Fruit fly (Drosophila melanogaster) whole organism, embryonic: ENCODE results near the gene Taf2.

Experiments used
- BEAF-32 ChIP-seq: fragments of 200-800 bp; sonication (Bioruptor generic); optimal IDR thresholded peaks from 3 replicates; lab custom pipeline; 2017; ENCODE audit warnings: missing biosample characterization, missing genetic modification characterization, mild to moderate bottlenecking, moderate library complexity, missing genetic modification reagents
- Bgb ChIP-seq: fragments of 200-800 bp; sonication (Bioruptor generic); IDR thresholded peaks from 2 replicates; pipeline ENCODE4 v1.3.6; 2022; ENCODE audit warnings: missing biosample characterization, missing genetic modification characterization; ENCODE audit not compliant: partially characterized antibody
- CG10431 ChIP-seq: fragments of 200-800 bp; sonication (Bioruptor generic); optimal IDR thresholded peaks from 3 replicates; lab custom pipeline; 2018; ENCODE audit warnings: missing biosample characterization, mild to moderate bottlenecking, missing genetic modification characterization
- CG10543 ChIP-seq: fragments of 200-800 bp; sonication (Bioruptor generic); optimal IDR thresholded peaks from 3 replicates; lab custom pipeline; 2017; ENCODE audit warnings: missing biosample characterization, mild to moderate bottlenecking, missing genetic modification characterization, moderate library complexity
- CG15269 ChIP-seq: fragments of 200-800 bp; sonication (Bioruptor generic); optimal IDR thresholded peaks from 2 replicates; lab custom pipeline; 2018; ENCODE audit warnings: missing biosample characterization, mild to moderate bottlenecking, missing genetic modification characterization, moderate library complexity
- CG1602 ChIP-seq: fragments of 200-800 bp; sonication (Bioruptor generic); optimal IDR thresholded peaks from 3 replicates; lab custom pipeline; 2016; ENCODE audit warnings: missing biosample characterization, missing genetic modification characterization
- CG1647 ChIP-seq: fragments of 200-800 bp; sonication (Bioruptor generic); optimal IDR thresholded peaks from 3 replicates; lab custom pipeline; 2016; ENCODE audit warnings: missing biosample characterization, missing genetic modification characterization
- CG17361 ChIP-seq: fragments of 200-800 bp; sonication (Bioruptor generic); IDR thresholded peaks from 3 replicates; pipeline ENCODE4 v1.3.6; 2022; ENCODE audit warnings: missing biosample characterization, missing genetic modification characterization
- CG2116 ChIP-seq: fragments of 200-800 bp; sonication (Bioruptor generic); optimal IDR thresholded peaks from 3 replicates; lab custom pipeline; 2018; ENCODE audit warnings: missing biosample characterization, mild to moderate bottlenecking, missing genetic modification characterization
- CG2129 ChIP-seq: fragments of 200-800 bp; sonication (Bioruptor generic); IDR thresholded peaks from 2 replicates; pipeline ENCODE4 v1.3.6; 2022; ENCODE audit warnings: missing biosample characterization, missing genetic modification characterization; ENCODE audit not compliant: partially characterized antibody
- CG2875 ChIP-seq: fragments of 200-800 bp; sonication (Bioruptor generic); optimal IDR thresholded peaks from 2 replicates; lab custom pipeline; 2017; ENCODE audit warnings: missing biosample characterization, mild to moderate bottlenecking, missing genetic modification characterization, missing genetic modification reagents
- CG32772 ChIP-seq: fragments of 200-800 bp; sonication (Bioruptor generic); IDR thresholded peaks from 2 replicates; pipeline ENCODE4 v1.3.6; 2022; ENCODE audit warnings: missing biosample characterization, missing genetic modification characterization
- CG3726 ChIP-seq: fragments of 200-800 bp; sonication (Bioruptor generic); IDR thresholded peaks from 3 replicates; pipeline ENCODE4, ENCODE4 v1.3.6; 2022; ENCODE audit warnings: missing biosample characterization, missing genetic modification characterization
- CG42726 ChIP-seq: fragments of 200-800 bp; sonication (Bioruptor generic); IDR thresholded peaks from 2 replicates; pipeline ENCODE4 v1.3.6; 2022; ENCODE audit warnings: missing biosample characterization, missing genetic modification characterization; ENCODE audit not compliant: partially characterized antibody
- CG4360 ChIP-seq: fragments of 200-800 bp; sonication (Bioruptor generic); IDR thresholded peaks from 2 replicates; pipeline ENCODE4 v1.3.6; 2022; ENCODE audit warnings: missing biosample characterization, missing genetic modification characterization
- CG6791 ChIP-seq: fragments of 200-800 bp; sonication (Bioruptor generic); IDR thresholded peaks from 3 replicates; pipeline ENCODE4 v1.3.6; 2022; ENCODE audit warnings: missing biosample characterization, missing genetic modification characterization; ENCODE audit not compliant: partially characterized antibody
- CG8924 ChIP-seq: fragments of 200-800 bp; optimal IDR thresholded peaks from 3 replicates; lab custom pipeline; 2019; ENCODE audit warnings: missing biosample characterization, mild to moderate bottlenecking, missing genetic modification characterization, moderate library complexity
- CG9797 ChIP-seq: fragments of 200-800 bp; sonication (Bioruptor generic); optimal IDR thresholded peaks from 3 replicates; lab custom pipeline; 2018; ENCODE audit warnings: missing biosample characterization, mild to moderate bottlenecking, missing genetic modification characterization
- Dll ChIP-seq: fragments of 200-800 bp; sonication (Bioruptor generic); IDR thresholded peaks from 4 replicates; pipeline ENCODE4 v1.3.6; 2022; ENCODE audit warnings: missing biosample characterization, missing genetic modification characterization; ENCODE audit not compliant: partially characterized antibody
- Drgx ChIP-seq: fragments of 200-800 bp; sonication (Bioruptor generic); IDR thresholded peaks from 2 replicates; pipeline ENCODE4 v1.3.6; 2022; ENCODE audit warnings: missing biosample characterization, missing genetic modification characterization
- Ets65A ChIP-seq: fragments of 200-800 bp; sonication (Bioruptor generic); peaks from one replicate; lab custom pipeline; 2016; ENCODE audit warnings: missing biosample characterization, missing genetic modification characterization
- Hr39 ChIP-seq: fragments of >200 bp; optimal IDR thresholded peaks from 2 replicates; lab custom pipeline; 2017
- Lim3 ChIP-seq: fragments of 200-800 bp; sonication (Bioruptor generic); IDR thresholded peaks from 2 replicates; pipeline ENCODE4 v1.3.6; 2022; ENCODE audit warnings: missing biosample characterization, missing genetic modification characterization
- MESR4 ChIP-seq: fragments of 200-800 bp; sonication (Bioruptor generic); optimal IDR thresholded peaks from 2 replicates; lab custom pipeline; 2018; ENCODE audit warnings: missing biosample characterization, mild to moderate bottlenecking, missing genetic modification characterization, moderate library complexity
- Poxn ChIP-seq: fragments of 200-800 bp; sonication (Bioruptor generic); IDR thresholded peaks from 2 replicates; pipeline ENCODE4 v1.3.6; 2022; ENCODE audit warnings: missing biosample characterization, missing genetic modification characterization
- Ravus ChIP-seq: fragments of 200-800 bp; sonication (Bioruptor generic); IDR thresholded peaks from 2 replicates; pipeline ENCODE4 v1.3.6; 2022; ENCODE audit warnings: missing biosample characterization, missing genetic modification characterization
- Side ChIP-seq: fragments of 200-800 bp; sonication (Bioruptor generic); optimal IDR thresholded peaks from 2 replicates; lab custom pipeline; 2016; ENCODE audit warnings: missing biosample characterization, missing genetic modification characterization
- Sry-δ ChIP-seq: fragments of 200-800 bp; sonication (Bioruptor generic); optimal IDR thresholded peaks from 2 replicates; lab custom pipeline; 2016; ENCODE audit warnings: missing biosample characterization, missing genetic modification characterization
- abd-A ChIP-seq: fragments of 200-800 bp; sonication (Bioruptor generic); optimal IDR thresholded peaks from 3 replicates; lab custom pipeline; 2019; ENCODE audit warnings: missing biosample characterization, mild to moderate bottlenecking, missing genetic modification characterization, moderate library complexity
- ato ChIP-seq: fragments of 200-800 bp; sonication (Bioruptor generic); IDR thresholded peaks from 2 replicates; pipeline ENCODE4 v1.3.6; 2022; ENCODE audit warnings: missing biosample characterization, missing genetic modification characterization; ENCODE audit not compliant: partially characterized antibody
- bab2 ChIP-seq: fragments of 200-800 bp; sonication (Bioruptor generic); optimal IDR thresholded peaks from 2 replicates; lab custom pipeline; 2016; ENCODE audit warnings: missing biosample characterization, missing genetic modification characterization
- caup ChIP-seq: fragments of 200-800 bp; sonication (Bioruptor generic); optimal IDR thresholded peaks from 3 replicates; lab custom pipeline; 2017; ENCODE audit warnings: missing biosample characterization, mild to moderate bottlenecking, missing genetic modification characterization, moderate library complexity; ENCODE audit not compliant: severe bottlenecking
- croc ChIP-seq: fragments of 200-800 bp; sonication (Bioruptor generic); conservative IDR thresholded peaks from 3 replicates; pipeline ENCODE4 v1.3.6; 2022; ENCODE audit warnings: missing biosample characterization, missing genetic modification characterization
- dati ChIP-seq: fragments of 200-800 bp; sonication (Bioruptor generic); IDR thresholded peaks from 2 replicates; pipeline ENCODE4 v1.3.6; 2022; ENCODE audit warnings: missing biosample characterization, missing genetic modification characterization
- dpn ChIP-seq, 2 experiments: fragments of 200-800 bp; sonication (Bioruptor generic); optimal IDR thresholded peaks; 3 replicates each; lab custom pipeline; 2016; ENCODE audit warnings: missing biosample characterization in 2 of 2, missing genetic modification characterization in 2 of 2
- fru ChIP-seq: fragments of >200 bp; optimal IDR thresholded peaks from 2 replicates; lab custom pipeline; 2017
- hb ChIP-seq: fragments of 200-800 bp; sonication (Bioruptor generic); IDR thresholded peaks from 3 replicates; pipeline ENCODE4 v1.3.6; 2022; ENCODE audit warnings: missing biosample characterization, missing genetic modification characterization; ENCODE audit not compliant: partially characterized antibody
- nerfin-1 ChIP-seq: fragments of 200-800 bp; sonication (Bioruptor generic); optimal IDR thresholded peaks from 3 replicates; lab custom pipeline; 2019; ENCODE audit warnings: missing biosample characterization, mild to moderate bottlenecking, missing genetic modification characterization, moderate library complexity
- scrt ChIP-seq: fragments of 200-800 bp; sonication (Bioruptor generic); optimal IDR thresholded peaks from 2 replicates; lab custom pipeline; 2018; ENCODE audit warnings: missing biosample characterization, mild to moderate bottlenecking, missing genetic modification characterization, moderate library complexity
- slbo ChIP-seq: fragments of 200-800 bp; sonication (Bioruptor generic); IDR thresholded peaks from 2 replicates; pipeline ENCODE4 v1.3.6; 2022; ENCODE audit warnings: missing biosample characterization, missing genetic modification characterization
- toy ChIP-seq: fragments of 200-800 bp; sonication (Bioruptor generic); IDR thresholded peaks from 2 replicates; pipeline ENCODE4 v1.3.6; 2022; ENCODE audit warnings: missing biosample characterization, missing genetic modification characterization
- vnd ChIP-seq: fragments of 200-800 bp; sonication (Bioruptor generic); IDR thresholded peaks from 3 replicates; pipeline ENCODE4 v1.3.6; 2022; ENCODE audit warnings: missing biosample characterization, missing genetic modification characterization; ENCODE audit not compliant: partially characterized antibody

Taf2 gene

dm6 chr3L:9893983-9894382 lies 5.5 kb upstream of the Taf2 start (continued):
- TF ChIP-seq caup (no peak), Hr39 (lab: Kevin White, UChicago) (no peak), scrt (GFP tag; lab: Kevin White, UChicago) (no peak), CG10543 (GFP tag; lab: Kevin White, UChicago) (no peak)
- TF ChIP-seq, all 482 proteins: peak for 0

- TF ChIP-seq dati (GFP tag; lab: Robert Waterston, UW), result no peak
- TF ChIP-seq Ets65A (GFP tag; lab: Kevin White, UChicago), result no peak
- no peak for TF ChIP-seq Lim3 (GFP tag; lab: Robert Waterston, UW)
- 0 out of 3 replicates have a peak, but pooled peaks have one; percentile 23 for TF ChIP-seq CG3726 (GFP tag; lab: Robert Waterston, UW)
Measured at dm6 chr3L:9878685-9879084, 9.8 kb downstream of the Taf2 start, which contains the start of gene CG34382. Gene CG34382 (plus strand): TSS chr3L:9878985.

DNA sequence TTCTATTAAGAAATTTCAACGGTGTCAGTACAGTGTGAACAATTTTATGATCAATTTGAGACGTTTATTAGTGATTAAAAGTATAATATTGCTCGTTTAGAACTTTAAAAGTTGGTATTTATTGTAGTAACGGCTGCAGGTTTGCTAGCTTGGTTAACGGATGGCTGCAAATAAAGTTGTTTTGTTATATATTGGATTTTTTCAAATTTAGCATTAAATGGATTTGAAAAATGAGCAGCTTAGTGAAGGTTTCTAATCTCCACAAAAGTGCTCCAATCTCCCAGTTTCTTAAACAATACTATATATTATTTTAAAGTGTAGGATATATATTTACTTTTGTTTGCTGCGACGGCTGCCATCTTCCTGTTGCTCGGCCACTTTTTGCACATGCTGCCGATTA lies 16.4 kb downstream of the Taf2 start:
- no peak for TF ChIP-seq Bgb
- no peak for TF ChIP-seq CG2875
- no peak for TF ChIP-seq croc (GFP tag; lab: Robert Waterston, UW)
- TF ChIP-seq Drgx, result peak; percentile 49; the same call in 1 of the 2 replicates
- TF ChIP-seq CG32772 (GFP tag; lab: Robert Waterston, UW), result no peak
- no peak for TF ChIP-seq toy (GFP tag; lab: Robert Waterston, UW)

dm6 chr3L:9865053-9865442 lies 23.4 kb downstream of the Taf2 start:
- TF ChIP-seq CG4360 (GFP tag; lab: Robert Waterston, UW) (peak; percentile 91), nerfin-1 (tag; lab: Kevin White, UChicago) (no peak)
- TF ChIP-seq, all 482 proteins: peak for 1

DNA sequence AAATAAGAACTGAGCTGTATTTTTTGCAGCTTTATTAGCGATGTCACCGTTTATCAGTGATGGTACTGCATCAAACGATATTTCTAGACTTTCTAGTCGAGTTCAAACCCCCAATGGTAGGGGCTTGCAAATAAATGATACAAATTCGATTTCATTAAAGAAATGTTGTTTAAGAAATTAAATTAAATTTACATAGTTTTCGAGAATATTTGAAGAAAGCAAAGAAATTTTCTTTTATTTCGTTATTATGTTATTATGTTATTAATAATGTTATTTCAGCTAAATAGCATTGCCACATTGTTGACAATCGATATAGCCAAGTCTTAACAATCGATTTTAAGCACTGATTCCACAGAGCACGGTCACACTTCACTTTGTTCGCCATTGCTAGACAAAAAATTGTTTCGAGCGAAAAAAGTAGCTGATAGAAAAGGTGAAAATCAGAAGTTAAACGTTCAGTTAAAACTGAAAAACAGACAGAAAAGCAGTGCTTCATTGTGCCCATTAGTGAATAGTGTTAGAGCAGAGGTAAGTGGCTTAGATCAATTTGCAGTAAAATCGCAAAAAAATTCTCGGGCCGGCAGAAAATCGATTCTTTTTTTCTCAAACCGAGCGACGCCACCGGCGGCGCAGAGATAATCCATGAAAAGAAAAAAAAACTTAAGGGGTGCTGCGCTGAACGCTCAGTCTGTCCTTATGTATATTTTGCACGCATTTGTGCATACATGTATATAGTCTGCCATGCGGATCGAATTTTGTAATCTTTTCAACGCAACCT lies 24.0 kb downstream of the Taf2 start, which contains the start of the genes iPLA2-VIA and Ciz1:
Gene iPLA2-VIA, minus strand, starts transcription at position 75 of the 778 bp plus-strand sequence.
Gene Ciz1, plus strand, starts transcription at position 365 of the 778 bp plus-strand sequence.
- TF ChIP-seq CG6791 (0 out of 3 replicates have a peak, but pooled peaks have one; percentile 57), nerfin-1 (tag; lab: Kevin White, UChicago) (peak; percentile 1), Poxn (no peak), Sry-δ (peak; percentile 96), vnd (peak; percentile 74), hb (GFP tag; lab: Robert Waterston, UW) (peak; percentile 71), BEAF-32 (GFP tag; lab: Kevin White, UChicago) (peak; percentile 92), CG15269 (no peak), CG8924 (peak; percentile 50), CG1647 (GFP tag; lab: Kevin White, UChicago) (peak; percentile 16), Dll (GFP tag; lab: Robert Waterston, UW) (peak; percentile 83), Ravus (GFP tag; lab: Robert Waterston, UW) (no peak), MESR4 (GFP tag; lab: Kevin White, UChicago) (peak; percentile 56), CG1602 (GFP tag; lab: Kevin White, UChicago) (peak; percentile 8), Side (GFP tag; lab: Kevin White, UChicago) (peak; percentile 13), bab2 (GFP tag; lab: Kevin White, UChicago) (peak; percentile 28), CG17361 (GFP tag; lab: Robert Waterston, UW) (no peak), CG2129 (GFP tag; lab: Robert Waterston, UW) (peak; percentile 52; the same call in 1 of the 2 replicates), CG2116 (peak; percentile 89), ato (GFP tag; lab: Robert Waterston, UW) (0 out of 2 replicates have a peak, but pooled peaks have one; percentile 9), fru (lab: Kevin White, UChicago) (no peak), CG10431 (GFP tag; lab: Kevin White, UChicago) (no peak), CG9797 (GFP tag; lab: Kevin White, UChicago) (peak; percentile 82), slbo (GFP tag; lab: Robert Waterston, UW) (peak; percentile 52; the same call in 1 of the 2 replicates), abd-A (tag; lab: Kevin White, UChicago) (no peak), dpn (GFP tag; optimal IDR thresholded peaks at IDR 0.05; lab: Kevin White, UChicago) (peak; percentile 6 to 27), CG42726 (0 out of 2 replicates have a peak, but pooled peaks have one; percentile 47)
